Fruit fly (Drosophila melanogaster): Measurements from ENCODE around the gene CG42816.

DNA sequence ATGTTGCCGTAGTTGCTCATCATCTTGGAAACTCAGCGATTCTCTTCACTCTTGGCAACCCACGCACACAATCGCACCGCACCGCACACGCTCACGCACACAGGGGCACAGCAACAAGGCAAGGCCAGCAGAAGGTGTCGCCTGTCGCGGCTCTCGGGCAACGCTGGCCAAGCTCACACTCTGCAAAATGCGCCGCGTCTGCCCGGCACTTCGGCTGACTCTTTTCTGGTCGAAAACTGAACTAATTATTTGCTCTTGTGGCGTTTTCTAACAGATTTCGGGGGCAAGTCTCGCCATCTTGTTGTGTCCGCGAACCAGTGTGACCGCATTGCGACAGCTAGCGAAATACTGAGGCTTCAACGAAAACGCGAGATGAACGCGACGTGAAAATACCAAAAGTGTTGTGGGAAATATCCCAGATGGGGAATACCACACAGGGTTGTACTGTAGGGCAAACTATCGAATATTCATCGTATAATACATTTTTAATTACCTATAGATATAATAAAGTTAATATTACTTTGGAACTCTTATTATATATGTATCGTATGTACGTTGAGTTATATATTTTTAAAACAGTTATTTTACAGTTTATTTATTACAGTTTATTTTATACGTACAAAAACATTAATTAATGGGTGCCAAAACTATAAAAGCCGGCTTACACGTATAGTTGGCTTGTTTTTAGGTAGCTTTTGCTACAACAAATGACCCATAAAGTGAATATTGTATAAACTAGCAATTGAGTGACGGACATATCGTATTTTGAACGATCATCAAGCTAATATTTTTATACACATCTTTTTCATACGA is 49.0 kb upstream of the CG42816 start, which contains the start of the genes MED19 and CG7430:
- peak; percentile 29; the same call in 1 of the 2 replicates for TF ChIP-seq CG12605 (GFP tag; IDR thresholded peaks at IDR 0.05)
- TF ChIP-seq CG34367 (tag; optimal IDR thresholded peaks at IDR 0.05), result no peak
- peak; percentile 87 for TF ChIP-seq EcR (GFP tag; optimal IDR thresholded peaks at IDR 0.05)
- TF ChIP-seq CG8159 (tag; optimal IDR thresholded peaks at IDR 0.05), result no peak

Measured in whole organism, pupa.